Fruit fly (Drosophila melanogaster) whole organism, embryonic: ENCODE measurements around the gene Pgm1.

ENCODE experiments used
- Abd-B ChIP-seq: fragments of 200-800 bp; sonication (Bioruptor generic); optimal IDR thresholded peaks from 2 replicates; lab custom pipeline; 2018; ENCODE audit warnings: missing biosample characterization, mild to moderate bottlenecking, missing genetic modification characterization, moderate library complexity
- BEAF-32 ChIP-seq: fragments of 200-800 bp; sonication (Bioruptor generic); optimal IDR thresholded peaks from 3 replicates; lab custom pipeline; 2017; ENCODE audit warnings: missing biosample characterization, missing genetic modification characterization, mild to moderate bottlenecking, moderate library complexity, missing genetic modification reagents
- Bgb ChIP-seq: fragments of 200-800 bp; sonication (Bioruptor generic); IDR thresholded peaks from 2 replicates; pipeline ENCODE4 v1.3.6; 2022; ENCODE audit warnings: missing biosample characterization, missing genetic modification characterization; ENCODE audit not compliant: partially characterized antibody
- Blimp-1 ChIP-seq: fragments of 200-800 bp; sonication (Bioruptor generic); optimal IDR thresholded peaks from 3 replicates; lab custom pipeline; 2018; ENCODE audit warnings: missing biosample characterization, missing genetic modification characterization, mild to moderate bottlenecking, moderate library complexity, missing genetic modification reagents
- CG11560 ChIP-seq: fragments of 200-800 bp; sonication (Bioruptor generic); IDR thresholded peaks from 3 replicates; pipeline ENCODE4 v1.3.6; 2022; ENCODE audit warnings: missing biosample characterization, missing genetic modification characterization
- CG12236 ChIP-seq: fragments of 200-800 bp; sonication (Bioruptor generic); optimal IDR thresholded peaks from 2 replicates; lab custom pipeline; 2016; ENCODE audit warnings: missing biosample characterization, missing genetic modification characterization
- CG13123 ChIP-seq: fragments of 200-800 bp; sonication (Bioruptor generic); optimal IDR thresholded peaks from 2 replicates; lab custom pipeline; 2016; ENCODE audit warnings: missing biosample characterization, missing genetic modification characterization
- CG14050 ChIP-seq: fragments of 200-800 bp; sonication (Bioruptor generic); IDR thresholded peaks from 3 replicates; pipeline ENCODE4 v1.3.6; 2022; ENCODE audit warnings: missing biosample characterization, missing genetic modification characterization
- CG1603 ChIP-seq: fragments of 200-800 bp; sonication (Bioruptor generic); optimal IDR thresholded peaks from 2 replicates; lab custom pipeline; 2019; ENCODE audit warnings: missing biosample characterization, mild to moderate bottlenecking, missing genetic modification characterization, moderate library complexity
- CG17328 ChIP-seq: fragments of 200-800 bp; sonication (Bioruptor generic); IDR thresholded peaks from 2 replicates; pipeline ENCODE4 v1.3.6; 2022; ENCODE audit warnings: missing biosample characterization, missing genetic modification characterization
- CG7271 ChIP-seq: fragments of 200-800 bp; sonication (Bioruptor generic); optimal IDR thresholded peaks from 2 replicates; lab custom pipeline; 2018; ENCODE audit warnings: missing biosample characterization, mild to moderate bottlenecking, missing genetic modification characterization, moderate library complexity
- CG7786 ChIP-seq: fragments of 200-800 bp; sonication (Bioruptor generic); optimal IDR thresholded peaks from 2 replicates; lab custom pipeline; 2016; ENCODE audit warnings: missing biosample characterization, missing genetic modification characterization
- CG8478 ChIP-seq: fragments of >200 bp; optimal IDR thresholded peaks from 2 replicates; lab custom pipeline; 2018
- D ChIP-seq, 2 experiments: fragments of 200-800 bp in 1 of 2; fragments of >200 bp in 1 of 2; sonication (Bioruptor generic) in 1 of 2; optimal IDR thresholded peaks; 2 replicates in 1 of 2; 3 replicates in 1 of 2; lab custom pipeline; 2017; ENCODE audit warnings: mild to moderate bottlenecking in 1 of 2, missing biosample characterization in 1 of 2, missing genetic modification characterization in 1 of 2, missing genetic modification reagents in 1 of 2
- E2f2 ChIP-seq: fragments of 200-800 bp; sonication (Bioruptor generic); IDR thresholded peaks from 2 replicates; pipeline ENCODE4 v1.3.6; 2022; ENCODE audit warnings: missing biosample characterization, missing genetic modification characterization
- GATAe ChIP-seq: fragments of 200-800 bp; sonication (Bioruptor generic); conservative IDR thresholded peaks from 2 replicates; pipeline ENCODE4 v1.3.6; 2022; ENCODE audit warnings: missing biosample characterization, missing genetic modification characterization
- Gsc ChIP-seq: fragments of 200-800 bp; sonication (Bioruptor generic); IDR thresholded peaks from 2 replicates; pipeline ENCODE4 v1.3.6; 2022; ENCODE audit warnings: missing biosample characterization, missing genetic modification characterization
- Hr39 ChIP-seq: fragments of >200 bp; optimal IDR thresholded peaks from 2 replicates; lab custom pipeline; 2017
- Lim3 ChIP-seq: fragments of 200-800 bp; sonication (Bioruptor generic); IDR thresholded peaks from 2 replicates; pipeline ENCODE4 v1.3.6; 2022; ENCODE audit warnings: missing biosample characterization, missing genetic modification characterization
- Pdp1 ChIP-seq, 2 experiments: fragments of 200-800 bp; sonication (Bioruptor generic); optimal IDR thresholded peaks; 3 replicates each; lab custom pipeline; 2016; ENCODE audit warnings: missing biosample characterization in 2 of 2, missing genetic modification characterization in 2 of 2, mild to moderate bottlenecking in 1 of 2, moderate library complexity in 1 of 2
- Sin3A ChIP-seq: fragments of >200 bp; optimal IDR thresholded peaks from 2 replicates; lab custom pipeline; 2018
- Usf ChIP-seq: fragments of 200-800 bp; sonication (Bioruptor generic); optimal IDR thresholded peaks from 2 replicates; lab custom pipeline; 2017; ENCODE audit warnings: missing genotype, missing biosample characterization, missing genetic modification characterization
- Xbp1 ChIP-seq: fragments of 200-800 bp; sonication (Bioruptor generic); optimal IDR thresholded peaks from 3 replicates; lab custom pipeline; 2016; ENCODE audit warnings: missing biosample characterization, mild to moderate bottlenecking, missing genetic modification characterization
- ac ChIP-seq: fragments of 200-800 bp; sonication (Bioruptor generic); optimal IDR thresholded peaks from 3 replicates; lab custom pipeline; 2017; ENCODE audit warnings: missing biosample characterization, mild to moderate bottlenecking, missing genetic modification characterization
- bigmax ChIP-seq: fragments of 200-800 bp; sonication (Bioruptor generic); optimal IDR thresholded peaks from 2 replicates; lab custom pipeline; 2018; ENCODE audit warnings: missing biosample characterization, mild to moderate bottlenecking, missing genetic modification characterization
- bowl ChIP-seq: fragments of 200-800 bp; sonication (Bioruptor generic); IDR thresholded peaks from 2 replicates; pipeline ENCODE4 v1.3.6; 2022; ENCODE audit warnings: missing biosample characterization, missing genetic modification characterization
- cas ChIP-seq: fragments of 200-800 bp; sonication (Bioruptor generic); IDR thresholded peaks from 2 replicates; pipeline ENCODE4 v1.3.6; 2022; ENCODE audit warnings: missing biosample characterization, missing genetic modification characterization
- crol ChIP-seq: fragments of 200-800 bp; sonication (Bioruptor generic); IDR thresholded peaks from 2 replicates; pipeline ENCODE4 v1.3.6; 2022; ENCODE audit warnings: missing biosample characterization, missing genetic modification characterization
- dm ChIP-seq: fragments of 200-800 bp; sonication (Bioruptor generic); optimal IDR thresholded peaks from 3 replicates; lab custom pipeline; 2016; ENCODE audit warnings: missing biosample characterization, missing genetic modification characterization
- dmrt11E ChIP-seq: fragments of 200-800 bp; sonication (Bioruptor generic); optimal IDR thresholded peaks from 3 replicates; lab custom pipeline; 2018; ENCODE audit warnings: missing biosample characterization, mild to moderate bottlenecking, missing genetic modification characterization, moderate library complexity
- dpn ChIP-seq, 2 experiments: fragments of 200-800 bp; sonication (Bioruptor generic); optimal IDR thresholded peaks; 3 replicates each; lab custom pipeline; 2016; ENCODE audit warnings: missing biosample characterization in 2 of 2, missing genetic modification characterization in 2 of 2
- emc ChIP-seq: fragments of 200-800 bp; sonication (Bioruptor generic); optimal IDR thresholded peaks from 2 replicates; lab custom pipeline; 2016; ENCODE audit warnings: missing biosample characterization, missing genetic modification characterization
- fd102C ChIP-seq: fragments of 200-800 bp; sonication (Bioruptor generic); optimal IDR thresholded peaks from 2 replicates; lab custom pipeline; 2018; ENCODE audit warnings: missing biosample characterization, mild to moderate bottlenecking, missing genetic modification characterization, moderate library complexity
- gsb-n ChIP-seq: fragments of 200-800 bp; sonication (Bioruptor generic); optimal IDR thresholded peaks from 3 replicates; lab custom pipeline; 2018; ENCODE audit warnings: missing biosample characterization, mild to moderate bottlenecking, missing genetic modification characterization
- jigr1 ChIP-seq: fragments of 200-800 bp; sonication (Bioruptor generic); IDR thresholded peaks from 3 replicates; pipeline ENCODE4 v1.3.6; 2022; ENCODE audit warnings: missing biosample characterization, missing genetic modification characterization
- kah ChIP-seq: fragments of 200-800 bp; sonication (Bioruptor generic); optimal IDR thresholded peaks from 2 replicates; lab custom pipeline; 2018; ENCODE audit warnings: missing biosample characterization, mild to moderate bottlenecking, missing genetic modification characterization
- nau ChIP-seq: fragments of 200-800 bp; sonication (Bioruptor generic); optimal IDR thresholded peaks from 3 replicates; lab custom pipeline; 2017; ENCODE audit warnings: missing biosample characterization, mild to moderate bottlenecking, missing genetic modification characterization, missing genetic modification reagents
- nerfin-1 ChIP-seq: fragments of 200-800 bp; sonication (Bioruptor generic); optimal IDR thresholded peaks from 3 replicates; lab custom pipeline; 2019; ENCODE audit warnings: missing biosample characterization, mild to moderate bottlenecking, missing genetic modification characterization, moderate library complexity
- peb ChIP-seq: fragments of 200-800 bp; sonication (Bioruptor generic); IDR thresholded peaks from 2 replicates; pipeline ENCODE4 v1.3.6; 2022; ENCODE audit warnings: missing biosample characterization, missing genetic modification characterization
- pnt ChIP-seq: fragments of 200-800 bp; sonication (Bioruptor generic); optimal IDR thresholded peaks from 3 replicates; lab custom pipeline; 2016; ENCODE audit warnings: missing biosample characterization, missing genetic modification characterization
- schlank ChIP-seq: fragments of 200-800 bp; sonication (Bioruptor generic); optimal IDR thresholded peaks from 2 replicates; lab custom pipeline; 2018; ENCODE audit warnings: missing biosample characterization, mild to moderate bottlenecking, missing genetic modification characterization
- sd ChIP-seq: fragments of 200-800 bp; sonication (Bioruptor generic); optimal IDR thresholded peaks from 3 replicates; lab custom pipeline; 2018; ENCODE audit warnings: missing biosample characterization, mild to moderate bottlenecking, missing genetic modification characterization, moderate library complexity
- seq ChIP-seq: fragments of 200-800 bp; sonication (Bioruptor generic); IDR thresholded peaks from 2 replicates; pipeline ENCODE4 v1.3.6; 2022; ENCODE audit warnings: missing biosample characterization, missing genetic modification characterization
- slbo ChIP-seq: fragments of 200-800 bp; sonication (Bioruptor generic); IDR thresholded peaks from 2 replicates; pipeline ENCODE4 v1.3.6; 2022; ENCODE audit warnings: missing biosample characterization, missing genetic modification characterization
- ssp ChIP-seq: fragments of 200-800 bp; sonication (Bioruptor generic); IDR thresholded peaks from 2 replicates; pipeline ENCODE4 v1.3.6; 2022; ENCODE audit warnings: missing biosample characterization, missing genetic modification characterization
- tgo ChIP-seq: fragments of 200-800 bp; sonication (Bioruptor generic); IDR thresholded peaks from 3 replicates; pipeline ENCODE4 v1.3.6; 2022; ENCODE audit warnings: missing biosample characterization, missing genetic modification characterization
- toy ChIP-seq: fragments of 200-800 bp; sonication (Bioruptor generic); IDR thresholded peaks from 2 replicates; pipeline ENCODE4 v1.3.6; 2022; ENCODE audit warnings: missing biosample characterization, missing genetic modification characterization
- trem ChIP-seq: fragments of 200-800 bp; optimal IDR thresholded peaks from 3 replicates; lab custom pipeline; 2019; ENCODE audit warnings: missing biosample characterization, mild to moderate bottlenecking, missing genetic modification characterization, moderate library complexity
- tup ChIP-seq: fragments of 200-800 bp; sonication (Bioruptor generic); optimal IDR thresholded peaks from 2 replicates; lab custom pipeline; 2016; ENCODE audit warnings: missing biosample characterization, mild to moderate bottlenecking, missing genetic modification characterization, moderate library complexity
- usp ChIP-seq: fragments of >200 bp; optimal IDR thresholded peaks from 2 replicates; lab custom pipeline; 2017; ENCODE audit warnings: missing biosample characterization, missing genetic modification characterization
- wdn ChIP-seq: fragments of 200-800 bp; sonication (Bioruptor generic); IDR thresholded peaks from 2 replicates; pipeline ENCODE4 v1.3.6; 2022; ENCODE audit warnings: missing biosample characterization, missing genetic modification characterization

Pgm1 gene

DNA sequence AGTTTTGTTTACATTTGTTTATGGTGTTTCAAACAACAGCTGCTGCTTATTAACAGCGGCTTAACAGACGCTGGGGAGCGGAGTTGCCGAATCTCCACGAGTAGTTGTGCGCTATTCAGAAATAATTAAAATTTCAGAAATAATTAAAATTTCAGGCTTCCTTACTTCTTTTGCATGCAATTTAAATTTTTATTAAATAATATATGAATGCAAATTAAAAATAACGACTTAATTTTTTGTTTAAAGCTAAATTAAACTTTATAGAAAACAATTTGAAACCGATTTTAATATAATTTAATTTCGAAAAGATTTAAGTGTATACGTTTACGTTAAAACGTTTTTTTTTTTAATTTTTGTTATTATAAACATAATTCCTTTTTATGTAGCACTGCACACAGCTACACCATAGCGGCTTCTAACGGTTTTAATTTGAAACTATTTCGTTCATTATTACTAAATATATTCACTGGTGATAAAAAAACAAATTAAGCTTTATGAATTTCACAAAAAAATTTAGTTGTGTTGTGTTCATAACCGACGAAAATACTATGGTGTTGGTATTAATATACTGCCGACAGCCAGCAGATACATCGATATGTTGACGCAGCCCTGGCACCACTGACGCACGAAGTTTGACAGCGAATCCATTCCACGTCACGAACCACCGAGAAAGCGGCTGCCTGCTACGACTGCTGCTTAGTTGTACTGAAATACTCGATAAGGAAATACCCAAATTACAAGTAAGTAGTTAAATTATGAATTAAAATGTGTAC is 828 bp upstream of the Pgm1 start, which contains the start of gene SsRbeta (continued):
- TF ChIP-seq crol (no peak), E2f2 (GFP tag; lab: Robert Waterston, UW) (peak; percentile 43; the same call in 1 of the 2 replicates), dpn (GFP tag; optimal IDR thresholded peaks at IDR 0.05; lab: Kevin White, UChicago) (no peak), BEAF-32 (peak; percentile 86), tgo (GFP tag; lab: Robert Waterston, UW) (peak; percentile 49), fd102C (no peak), seq (no peak), ac (GFP tag; lab: Kevin White, UChicago) (no peak), peb (GFP tag; lab: Robert Waterston, UW) (peak; percentile 19; the same call in 1 of the 2 replicates), dm (GFP tag; lab: Kevin White, UChicago) (no peak), Xbp1 (GFP tag; lab: Kevin White, UChicago) (peak; percentile 48), bigmax (peak; percentile 17), Gsc (GFP tag; lab: Robert Waterston, UW) (no peak), Hr39 (lab: Kevin White, UChicago) (no peak), GATAe (no peak), dmrt11E (tag; lab: Kevin White, UChicago) (peak; percentile 38), gsb-n (tag; lab: Kevin White, UChicago) (no peak), trem (tag; lab: Kevin White, UChicago) (peak; percentile 43), kah (GFP tag; lab: Kevin White, UChicago) (no peak), Bgb (GFP tag; lab: Robert Waterston, UW) (peak; percentile 84), Sin3A (lab: Kevin White, UChicago) (peak; percentile 37), CG7786 (no peak), D (optimal IDR thresholded peaks at IDR 0.05; lab: Kevin White, UChicago) (no peak), D (GFP tag; optimal IDR thresholded peaks at IDR 0.05; lab: Kevin White, UChicago) (no peak), CG1603 (tag; lab: Kevin White, UChicago) (peak; percentile 77), CG17328 (GFP tag; lab: Robert Waterston, UW) (peak; percentile 75), CG11560 (tag; lab: Robert Waterston, UW) (no peak), ssp (no peak), bowl (GFP tag; lab: Robert Waterston, UW) (no peak), cas (GFP tag; lab: Robert Waterston, UW) (no peak), emc (GFP tag; lab: Kevin White, UChicago) (no peak), usp (no peak), nau (GFP tag; lab: Kevin White, UChicago) (no peak), tup (GFP tag; lab: Kevin White, UChicago) (no peak), CG13123 (GFP tag; lab: Kevin White, UChicago) (no peak), CG12236 (GFP tag; lab: Kevin White, UChicago) (no peak), Lim3 (no peak), schlank (tag; lab: Kevin White, UChicago) (no peak), CG14050 (GFP tag; lab: Robert Waterston, UW) (no peak; the same call in 2 of the 3 replicates), Pdp1 (GFP tag; optimal IDR thresholded peaks at IDR 0.05; lab: Kevin White, UChicago) (no peak), jigr1 (GFP tag; lab: Robert Waterston, UW) (no peak), Blimp-1 (GFP tag; lab: Kevin White, UChicago) (peak; percentile 49), toy (no peak), CG7271 (tag; lab: Kevin White, UChicago) (no peak), Abd-B (GFP tag; lab: Kevin White, UChicago) (peak; percentile 3), slbo (peak; percentile 82), wdn (GFP tag; lab: Robert Waterston, UW) (0 out of 2 replicates have a peak, but pooled peaks have one; percentile 48), sd (tag; lab: Kevin White, UChicago) (no peak), CG8478 (lab: Kevin White, UChicago) (no peak), nerfin-1 (tag; lab: Kevin White, UChicago) (no peak), pnt (GFP tag; lab: Kevin White, UChicago) (no peak), Usf (GFP tag; lab: Kevin White, UChicago) (no peak)
